Fruit fly (Drosophila melanogaster): Measurements from ENCODE around the gene CG32576.

DNA sequence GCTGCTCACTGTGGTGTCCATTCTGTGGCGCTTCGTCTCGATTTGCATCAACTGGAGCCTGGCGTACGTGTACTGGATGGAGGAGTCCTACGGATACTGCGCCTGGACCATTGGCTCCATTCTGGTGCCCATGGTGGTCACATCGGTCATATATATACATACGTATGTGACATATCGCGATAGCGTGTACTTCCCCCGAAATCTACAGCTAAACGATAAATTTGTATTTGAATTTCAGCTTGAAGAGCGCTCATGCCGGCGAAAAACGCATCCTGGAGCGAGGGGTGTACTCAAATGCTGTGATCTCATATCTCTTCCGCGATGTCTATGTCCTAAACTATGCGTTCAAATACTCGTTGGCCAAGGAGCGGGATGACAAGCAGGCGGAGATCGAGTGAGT is 35.2 kb upstream of the CG32576 start:
- TF ChIP-seq croc (GFP tag; conservative IDR thresholded peaks at IDR 0.05) (no peak), MBD-R2 (GFP tag; IDR thresholded peaks at IDR 0.05) (no peak), CG4707 (GFP tag; optimal IDR thresholded peaks at IDR 0.05) (no peak), BEAF-32 (GFP tag; optimal IDR thresholded peaks at IDR 0.05) (no peak), al (GFP tag; IDR thresholded peaks at IDR 0.05) (no peak), sim (GFP tag; IDR thresholded peaks at IDR 0.05) (no peak), CG11504 (tag; optimal IDR thresholded peaks at IDR 0.05) (no peak), Fer1 (GFP tag; optimal IDR thresholded peaks at IDR 0.05) (no peak), CG4328 (GFP tag; optimal IDR thresholded peaks at IDR 0.05) (no peak), HmgZ (tag; optimal IDR thresholded peaks at IDR 0.05) (no peak), h (optimal IDR thresholded peaks at IDR 0.05) (no peak)
